Worm (Caenorhabditis elegans) whole organism, young adult: ENCODE results near the gene bath-45.
A peak's percentile ranks its signal among the peaks of the same experiment; 100 is the strongest.

Experiments used
- B0261.1 ChIP-seq: sonication (generic microtip); optimal IDR thresholded peaks from 2 replicates; lab custom pipeline; 2016; ENCODE audit warnings: mild to moderate bottlenecking, missing genetic modification characterization, moderate library complexity, missing compliant biosample characterization
- B0336.3 ChIP-seq: fragments of 200-800 bp; sonication (Bioruptor generic); IDR thresholded peaks from 2 replicates; pipeline ENCODE4 v1.3.6; 2022; ENCODE audit warnings: missing genetic modification characterization, missing compliant biosample characterization
- F23B12.7 ChIP-seq: sonication (generic microtip); optimal IDR thresholded peaks from 2 replicates; lab custom pipeline; 2017; ENCODE audit warnings: missing genetic modification characterization, mild to moderate bottlenecking, missing compliant biosample characterization, antibody characterized with exemption, moderate library complexity; ENCODE audit not compliant: insufficient read depth
- K11D2.4 ChIP-seq: fragments of 200-800 bp; sonication (Bioruptor generic); IDR thresholded peaks from 2 replicates; pipeline ENCODE4 v1.3.6; 2022; ENCODE audit warnings: missing genetic modification reagents, missing genetic modification characterization, missing compliant biosample characterization
- T26A5.8 ChIP-seq: sonication (generic microtip); optimal IDR thresholded peaks from 2 replicates; lab custom pipeline; 2016; ENCODE audit warnings: missing genetic modification characterization, missing compliant biosample characterization
- Y56A3A.18 ChIP-seq: fragments of 200-800 bp; sonication (Bioruptor generic); IDR thresholded peaks from 2 replicates; pipeline ENCODE4 v1.3.6; 2022; ENCODE audit warnings: missing genetic modification reagents, missing genetic modification characterization, missing compliant biosample characterization
- Y95B8A.8 ChIP-seq: fragments of 200-800 bp; sonication (Bioruptor generic); IDR thresholded peaks from 2 replicates; pipeline ENCODE4 v1.3.6; 2022; ENCODE audit warnings: missing genetic modification reagents, missing genetic modification characterization, missing compliant biosample characterization
- bed-1 ChIP-seq: fragments of 200-800 bp; sonication (Bioruptor generic); IDR thresholded peaks from 2 replicates; pipeline ENCODE4 v1.3.6; 2022; ENCODE audit warnings: missing genetic modification reagents, missing genetic modification characterization, missing compliant biosample characterization
- ccch-3 ChIP-seq: fragments of 200-800 bp; sonication (Bioruptor generic); optimal IDR thresholded peaks from 2 replicates; lab custom pipeline; 2018; ENCODE audit warnings: mild to moderate bottlenecking, missing genetic modification characterization, missing compliant biosample characterization
- cebp-1 ChIP-seq, 2 experiments: fragments of 200-800 bp in 1 of 2; sonication (Bioruptor generic) in 1 of 2; sonication (generic microtip) in 1 of 2; IDR thresholded peaks in 1 of 2; optimal IDR thresholded peaks in 1 of 2; 2 replicates each; pipeline versions ENCODE4 v1.3.6 to Lab custom; 2017 to 2022; ENCODE audit warnings: missing compliant biosample characterization in 2 of 2, missing genetic modification characterization in 2 of 2, mild to moderate bottlenecking in 1 of 2, missing genetic modification reagents in 1 of 2, moderate library complexity in 1 of 2
- ceh-91 ChIP-seq: fragments of 200-800 bp; sonication (Bioruptor generic); IDR thresholded peaks from 2 replicates; pipeline ENCODE4 v1.3.6; 2022; ENCODE audit warnings: missing genetic modification reagents, missing genetic modification characterization, missing compliant biosample characterization
- die-1 ChIP-seq: sonication (generic microtip); optimal IDR thresholded peaks from 2 replicates; lab custom pipeline; 2016; ENCODE audit warnings: missing genotype, mild to moderate bottlenecking, missing genetic modification characterization, missing compliant biosample characterization
- dox-1 ChIP-seq: fragments of 200-800 bp; sonication (Bioruptor generic); IDR thresholded peaks from 2 replicates; pipeline ENCODE4 v1.3.6; 2022; ENCODE audit warnings: missing genetic modification reagents, missing genetic modification characterization, missing compliant biosample characterization
- ets-4 ChIP-seq: fragments of 200-800 bp; sonication (Bioruptor generic); optimal IDR thresholded peaks from 2 replicates; lab custom pipeline; 2018; ENCODE audit warnings: mild to moderate bottlenecking, missing genetic modification characterization, missing compliant biosample characterization
- fkh-3 ChIP-seq: sonication (generic microtip); optimal IDR thresholded peaks from 2 replicates; lab custom pipeline; 2016; ENCODE audit warnings: mild to moderate bottlenecking, missing genetic modification characterization, missing compliant biosample characterization
- hlh-12 ChIP-seq: sonication (generic microtip); optimal IDR thresholded peaks from 2 replicates; lab custom pipeline; 2016; ENCODE audit warnings: missing genetic modification characterization, missing compliant biosample characterization
- lin-54 ChIP-seq: fragments of 200-800 bp; sonication (Bioruptor generic); optimal IDR thresholded peaks from 2 replicates; lab custom pipeline; 2018; ENCODE audit warnings: mild to moderate bottlenecking, missing genetic modification characterization, missing compliant biosample characterization
- lsy-27 ChIP-seq: sonication (generic microtip); optimal IDR thresholded peaks from 2 replicates; lab custom pipeline; 2017; ENCODE audit warnings: missing genetic modification characterization, mild to moderate bottlenecking, missing compliant biosample characterization, antibody characterized with exemption, missing genotype, borderline replicate concordance; ENCODE audit not compliant: insufficient read depth
- madf-10 ChIP-seq: sonication (generic microtip); optimal IDR thresholded peaks from 2 replicates; lab custom pipeline; 2016; ENCODE audit warnings: mild to moderate bottlenecking, missing genetic modification characterization, missing compliant biosample characterization
- madf-6 ChIP-seq: fragments of 200-800 bp; sonication (Bioruptor generic); IDR thresholded peaks from 2 replicates; pipeline ENCODE4 v1.3.6; 2022; ENCODE audit warnings: missing genetic modification reagents, missing genetic modification characterization, missing compliant biosample characterization
- madf-8 ChIP-seq: fragments of 200-800 bp; sonication (Bioruptor generic); conservative IDR thresholded peaks from 2 replicates; pipeline ENCODE4 v1.3.6; 2022; ENCODE audit warnings: missing genetic modification reagents, missing genetic modification characterization, missing compliant biosample characterization
- mcd-1 ChIP-seq: fragments of 200-800 bp; sonication (Bioruptor generic); IDR thresholded peaks from 2 replicates; pipeline ENCODE4 v1.3.6; 2022; ENCODE audit warnings: missing genetic modification reagents, missing genetic modification characterization, missing compliant biosample characterization
- mxl-1 ChIP-seq: sonication (generic microtip); optimal IDR thresholded peaks from 2 replicates; lab custom pipeline; 2016; ENCODE audit warnings: missing genetic modification characterization, missing compliant biosample characterization
- nhr-90 ChIP-seq: sonication (generic microtip); optimal IDR thresholded peaks from 2 replicates; lab custom pipeline; 2016; ENCODE audit warnings: missing genotype, mild to moderate bottlenecking, missing genetic modification characterization, missing compliant biosample characterization
- rec-8 ChIP-seq, 2 experiments: sonication (generic microtip); optimal IDR thresholded peaks; 2 replicates each; lab custom pipeline; 2016; ENCODE audit warnings: mild to moderate bottlenecking in 2 of 2, missing genetic modification characterization in 2 of 2, missing genetic modification reagents in 2 of 2, missing genotype in 2 of 2, missing biosample characterization in 1 of 2, missing compliant biosample characterization in 1 of 2, moderate library complexity in 1 of 2
- repo-1 ChIP-seq: sonication (generic microtip); optimal IDR thresholded peaks from 2 replicates; lab custom pipeline; 2017; ENCODE audit warnings: mild to moderate bottlenecking, missing genetic modification characterization, missing compliant biosample characterization
- sea-2 ChIP-seq: fragments of 200-800 bp; sonication (Bioruptor generic); IDR thresholded peaks from 2 replicates; pipeline ENCODE4 v1.3.6; 2022; ENCODE audit warnings: missing genetic modification characterization, missing compliant biosample characterization
- snpc-1.1 ChIP-seq: sonication (generic microtip); optimal IDR thresholded peaks from 2 replicates; lab custom pipeline; 2017; ENCODE audit warnings: missing genetic modification characterization, mild to moderate bottlenecking, missing compliant biosample characterization, antibody characterized with exemption, moderate library complexity, missing genotype, missing genetic modification reagents; ENCODE audit not compliant: insufficient read depth
- snpc-3.4 ChIP-seq: sonication (generic microtip); optimal IDR thresholded peaks from 2 replicates; lab custom pipeline; 2017; ENCODE audit warnings: missing genetic modification characterization, mild to moderate bottlenecking, missing compliant biosample characterization, antibody characterized with exemption, moderate library complexity, missing genotype, missing genetic modification reagents
- snpc-4 ChIP-seq, 5 experiments: fragments of 150-350 bp in 1 of 5; sonication (generic microtip) in 4 of 5; optimal IDR thresholded peaks; 2 replicates each; lab custom pipeline; 2014 to 2018; ENCODE audit warnings: missing genetic modification characterization in 5 of 5, missing biosample characterization in 3 of 5, antibody characterized with exemption in 2 of 5, mild to moderate bottlenecking in 2 of 5, missing compliant biosample characterization in 2 of 5, missing genotype in 2 of 5, moderate library complexity in 2 of 5, missing genetic modification reagents in 1 of 5
- unc-130 ChIP-seq: sonication (generic microtip); optimal IDR thresholded peaks from 2 replicates; lab custom pipeline; 2016; ENCODE audit warnings: missing genetic modification reagents, missing genetic modification characterization, missing compliant biosample characterization
- unc-62 ChIP-seq: fragments of 150-350 bp; optimal IDR thresholded peaks from 2 replicates; lab custom pipeline; 2014; ENCODE audit warnings: missing biosample characterization, missing genetic modification reagents, missing genetic modification characterization
- zim-3 ChIP-seq: sonication (generic microtip); optimal IDR thresholded peaks from 2 replicates; lab custom pipeline; 2017; ENCODE audit warnings: mild to moderate bottlenecking, missing genetic modification characterization, moderate library complexity, missing compliant biosample characterization
- ztf-22 ChIP-seq: fragments of 200-800 bp; sonication (Bioruptor generic); optimal IDR thresholded peaks from 2 replicates; lab custom pipeline; 2018; ENCODE audit warnings: mild to moderate bottlenecking, missing genetic modification characterization, moderate library complexity, missing compliant biosample characterization
- ztf-25 ChIP-seq: fragments of 200-800 bp; sonication (Bioruptor generic); IDR thresholded peaks from 2 replicates; pipeline ENCODE4 v1.3.6; 2022; ENCODE audit warnings: missing genetic modification reagents, missing genetic modification characterization, missing compliant biosample characterization
- ztf-3 ChIP-seq: fragments of 200-800 bp; sonication (Bioruptor generic); optimal IDR thresholded peaks from 2 replicates; lab custom pipeline; 2018; ENCODE audit warnings: mild to moderate bottlenecking, missing genetic modification characterization, missing compliant biosample characterization

The bath-45 gene

ce11 chrII:13130576-13130975 is 7.8 kb downstream of the bath-45 start (continued):
- TF ChIP-seq mcd-1 (GFP tag; lab: Robert Waterston, UW), result no peak
- no peak for TF ChIP-seq Y95B8A.8 (GFP tag; lab: Robert Waterston, UW)
- peak; percentile 89 for TF ChIP-seq madf-6
- TF ChIP-seq sea-2 (GFP tag; lab: Robert Waterston, UW), result no peak
- TF ChIP-seq lsy-27 (tag; lab: Kevin White, UChicago), result no peak
- no peak for TF ChIP-seq B0261.1 (tag; lab: Kevin White, UChicago)
- TF ChIP-seq ccch-3 (GFP tag; lab: Kevin White, UChicago), result no peak
- TF ChIP-seq ztf-3 (GFP tag; lab: Kevin White, UChicago), result no peak
- peak; percentile 74 for TF ChIP-seq madf-8 (GFP tag; lab: Robert Waterston, UW)
- TF ChIP-seq ceh-91 (GFP tag; lab: Robert Waterston, UW), result peak; percentile 58; the same call in 1 of the 2 replicates

- TF ChIP-seq lin-54, result no peak
- TF ChIP-seq rec-8 (tag; optimal IDR thresholded peaks at IDR 0.05; lab: Kevin White, UChicago), result no peak
- TF ChIP-seq hlh-12 (tag; lab: Kevin White, UChicago), result no peak
- TF ChIP-seq Y56A3A.18 (GFP tag; lab: Robert Waterston, UW), result no peak
- TF ChIP-seq mxl-1 (tag; lab: Kevin White, UChicago), result no peak
- no peak for TF ChIP-seq madf-10 (tag; lab: Kevin White, UChicago)
- TF ChIP-seq fkh-3 (tag; lab: Kevin White, UChicago), result no peak
- TF ChIP-seq nhr-90, result no peak
- TF ChIP-seq madf-8 (GFP tag; lab: Robert Waterston, UW), result no peak
These were observed 16.8 kb downstream of the bath-45 start for ce11 chrII:13139573-13139972.

ce11 chrII:13142372-13142771 is 19.6 kb downstream of the bath-45 start:
- TF ChIP-seq F23B12.7 (tag; lab: Kevin White, UChicago) (no peak), ztf-22 (GFP tag; lab: Kevin White, UChicago) (no peak), T26A5.8 (tag; lab: Kevin White, UChicago) (no peak), repo-1 (tag; lab: Kevin White, UChicago) (no peak), ztf-25 (GFP tag; lab: Robert Waterston, UW) (no peak), madf-6 (no peak), snpc-4 (GFP tag; optimal IDR thresholded peaks at IDR 0.05; lab: Kevin White, UChicago) (no peak), snpc-4 (tag; optimal IDR thresholded peaks at IDR 0.05; lab: Kevin White, UChicago) (no peak), cebp-1 (GFP tag; IDR thresholded peaks at IDR 0.05; lab: Robert Waterston, UW) (no peak), cebp-1 (tag; optimal IDR thresholded peaks at IDR 0.05; lab: Kevin White, UChicago) (no peak), unc-62 (GFP tag; lab: Kevin White, UChicago) (no peak), unc-130 (GFP tag; lab: Kevin White, UChicago) (no peak)

- TF ChIP-seq snpc-3.4 (tag; lab: Kevin White, UChicago) (no peak), bed-1 (no peak), snpc-1.1 (tag; lab: Kevin White, UChicago) (no peak), dox-1 (GFP tag; lab: Robert Waterston, UW) (no peak), B0336.3 (no peak), unc-130 (GFP tag; lab: Kevin White, UChicago) (no peak), mxl-1 (tag; lab: Kevin White, UChicago) (no peak), die-1 (no peak), K11D2.4 (GFP tag; lab: Robert Waterston, UW) (no peak), zim-3 (no peak), ets-4 (GFP tag; lab: Kevin White, UChicago) (no peak)
These were observed 22.4 kb downstream of the bath-45 start, which contains the start of gene mltn-1 for ce11 chrII:13145204-13145603. Gene mltn-1, minus strand, starts transcription at chrII:13145225.
